Fruit fly (Drosophila melanogaster): Measurements from ENCODE around the gene CG15739.

CG15739 gene

DNA sequence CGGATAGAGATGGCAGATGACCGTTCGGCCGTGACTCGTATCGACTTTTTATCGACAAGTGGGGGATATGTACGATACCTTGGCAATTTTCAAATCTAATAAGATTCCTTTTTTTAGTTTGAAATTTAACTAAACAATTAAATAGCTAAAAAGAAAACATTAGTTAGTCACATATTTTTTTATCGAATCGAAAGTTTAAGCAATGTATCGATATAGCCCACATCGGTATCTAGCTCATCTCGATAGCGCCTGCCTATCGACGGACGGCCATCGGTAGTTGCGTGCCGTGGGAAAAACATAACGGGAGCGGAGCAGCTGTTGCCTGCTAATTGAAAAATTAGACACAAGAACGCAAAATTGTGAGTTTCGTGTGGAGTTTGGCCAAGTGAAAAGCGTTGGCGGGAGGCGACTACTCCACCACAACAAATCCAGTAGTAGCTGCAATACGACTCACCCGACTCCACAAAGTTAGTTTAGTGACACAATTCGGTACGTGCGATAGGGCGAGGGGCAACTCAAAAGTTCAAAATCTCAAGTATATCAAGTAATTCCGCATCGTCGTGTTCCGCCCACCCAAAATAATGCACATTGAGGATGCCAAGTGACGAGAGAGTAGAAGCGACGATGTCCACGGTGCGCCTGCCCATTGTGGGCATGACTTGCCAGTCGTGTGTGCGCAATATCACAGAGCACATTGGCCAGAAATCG is 18.2 kb upstream of the CG15739 start, which contains the start of the genes CG10347 and ATP7 (continued):
- TF ChIP-seq CG16815 (GFP tag; optimal IDR thresholded peaks at IDR 0.05) (no peak), Lpt (GFP tag; optimal IDR thresholded peaks at IDR 0.05) (no peak), CG33213 (GFP tag; optimal IDR thresholded peaks at IDR 0.05) (no peak), CG18476 (GFP tag; optimal IDR thresholded peaks at IDR 0.05) (peak; percentile 98), tll (GFP tag; optimal IDR thresholded peaks at IDR 0.05) (no peak), CG15011 (GFP tag; optimal IDR thresholded peaks at IDR 0.05) (no peak), Lhr (GFP tag; optimal IDR thresholded peaks at IDR 0.05) (no peak), vfl (GFP tag; optimal IDR thresholded peaks at IDR 0.05) (no peak), CG3065 (GFP tag; optimal IDR thresholded peaks at IDR 0.05) (no peak), CG13123 (GFP tag; optimal IDR thresholded peaks at IDR 0.05) (no peak), NC2α (GFP tag; optimal IDR thresholded peaks at IDR 0.05) (no peak), CG12744 (GFP tag; optimal IDR thresholded peaks at IDR 0.05) (no peak), zen2 (GFP tag; IDR thresholded peaks at IDR 0.05; ENCODE audit: partially characterized antibody) (peak; percentile 78), Hr39 (optimal IDR thresholded peaks at IDR 0.05) (no peak), CG13296 (GFP tag; optimal IDR thresholded peaks at IDR 0.05) (peak; percentile 6), Dip2 (GFP tag; IDR thresholded peaks at IDR 0.05) (no peak), CG15601 (tag; optimal IDR thresholded peaks at IDR 0.05) (no peak), CG2199 (GFP tag; IDR thresholded peaks at IDR 0.05) (no peak), CG34422 (GFP tag; IDR thresholded peaks at IDR 0.05) (peak; percentile 17; the same call in 1 of the 3 replicates), cg (GFP tag; optimal IDR thresholded peaks at IDR 0.05) (no peak), inv (GFP tag; IDR thresholded peaks at IDR 0.05; ENCODE audit: partially characterized antibody) (peak; percentile 86), Atf3 (GFP tag; optimal IDR thresholded peaks at IDR 0.05) (peak; percentile 13), schlank (tag; optimal IDR thresholded peaks at IDR 0.05) (no peak), dmrt11E (tag; optimal IDR thresholded peaks at IDR 0.05) (no peak), ERR (GFP tag; optimal IDR thresholded peaks at IDR 0.05) (no peak), Gug (GFP tag; IDR thresholded peaks at IDR 0.05) (peak; percentile 20; the same call in 1 of the 4 replicates), Atf6 (GFP tag; IDR thresholded peaks at IDR 0.05) (no peak), CG31441 (GFP tag; IDR thresholded peaks at IDR 0.05) (0 out of 2 replicates have a peak, but pooled peaks have one; percentile 21), en (GFP tag; optimal IDR thresholded peaks at IDR 0.05) (no peak), CG10654 (GFP tag; optimal IDR thresholded peaks at IDR 0.05) (no peak), CG15073 (GFP tag; optimal IDR thresholded peaks at IDR 0.05) (no peak), CG7372 (GFP tag; IDR thresholded peaks at IDR 0.05) (no peak), H15 (GFP tag; IDR thresholded peaks at IDR 0.05) (0 out of 3 replicates have a peak, but pooled peaks have one; percentile 23), sens-2 (GFP tag; IDR thresholded peaks at IDR 0.05) (no peak), Opbp (GFP tag; IDR thresholded peaks at IDR 0.05; ENCODE audit: partially characterized antibody) (peak; percentile 85), CG10366 (GFP tag; IDR thresholded peaks at IDR 0.05) (no peak), nmo (GFP tag; optimal IDR thresholded peaks at IDR 0.05) (peak; percentile 47), NC2β (GFP tag; optimal IDR thresholded peaks at IDR 0.05) (peak; percentile 51), MTF-1 (GFP tag; optimal IDR thresholded peaks at IDR 0.05; ENCODE audit: borderline replicate concordance) (peak; percentile 92), CG9797 (GFP tag; optimal IDR thresholded peaks at IDR 0.05) (peak; percentile 23), CG3281 (GFP tag; optimal IDR thresholded peaks at IDR 0.05) (no peak), gsb-n (tag; optimal IDR thresholded peaks at IDR 0.05) (no peak), B-H1 (GFP tag; IDR thresholded peaks at IDR 0.05) (no peak), CG7357 (GFP tag; IDR thresholded peaks at IDR 0.05) (no peak), Scr (GFP tag; IDR thresholded peaks at IDR 0.05; ENCODE audit: partially characterized antibody) (peak; percentile 94), ham (GFP tag; IDR thresholded peaks at IDR 0.05) (no peak), Stat92E (GFP tag; optimal IDR thresholded peaks at IDR 0.05) (peak in 1 of 3 experiments; percentile 21), CG17568 (GFP tag; optimal IDR thresholded peaks at IDR 0.05) (no peak), CG14050 (GFP tag; IDR thresholded peaks at IDR 0.05) (no peak), abd-A (tag; optimal IDR thresholded peaks at IDR 0.05) (no peak)

Measured in whole organism, embryonic.